Fruit fly (Drosophila melanogaster) whole organism, embryonic: ENCODE results near the gene CCDC53.

Experiments used
- Aef1 ChIP-seq: fragments of 200-800 bp; sonication (Bioruptor generic); IDR thresholded peaks from 3 replicates; pipeline ENCODE4 v1.3.6; 2022; ENCODE audit warnings: missing biosample characterization, missing genetic modification characterization
- Atf-2 ChIP-seq: fragments of 200-800 bp; sonication (Bioruptor generic); optimal IDR thresholded peaks from 2 replicates; lab custom pipeline; 2016; ENCODE audit warnings: missing biosample characterization, missing genetic modification characterization
- Bgb ChIP-seq: fragments of 200-800 bp; sonication (Bioruptor generic); IDR thresholded peaks from 2 replicates; pipeline ENCODE4 v1.3.6; 2022; ENCODE audit warnings: missing biosample characterization, missing genetic modification characterization; ENCODE audit not compliant: partially characterized antibody
- C15 ChIP-seq: fragments of 200-800 bp; sonication (Bioruptor generic); IDR thresholded peaks from 3 replicates; pipeline ENCODE4 v1.3.6; 2022; ENCODE audit warnings: missing biosample characterization, missing genetic modification characterization
- CG10979 ChIP-seq: fragments of 200-800 bp; sonication (Bioruptor generic); optimal IDR thresholded peaks from 2 replicates; lab custom pipeline; 2018; ENCODE audit warnings: missing biosample characterization, mild to moderate bottlenecking, missing genetic modification characterization, moderate library complexity
- CG11504 ChIP-seq: fragments of 200-800 bp; sonication (Bioruptor generic); optimal IDR thresholded peaks from 3 replicates; lab custom pipeline; 2019; ENCODE audit warnings: missing biosample characterization, mild to moderate bottlenecking, missing genetic modification characterization, moderate library complexity
- CG11695 ChIP-seq: fragments of 200-800 bp; sonication (Bioruptor generic); IDR thresholded peaks from 3 replicates; pipeline ENCODE4 v1.3.6; 2022; ENCODE audit warnings: missing biosample characterization, missing genetic modification characterization
- CG15479 ChIP-seq: fragments of 200-800 bp; sonication (Bioruptor generic); optimal IDR thresholded peaks from 3 replicates; lab custom pipeline; 2019; ENCODE audit warnings: missing biosample characterization, mild to moderate bottlenecking, missing genetic modification characterization, moderate library complexity
- CG1602 ChIP-seq: fragments of 200-800 bp; sonication (Bioruptor generic); optimal IDR thresholded peaks from 3 replicates; lab custom pipeline; 2016; ENCODE audit warnings: missing biosample characterization, missing genetic modification characterization
- CG1603 ChIP-seq: fragments of 200-800 bp; sonication (Bioruptor generic); optimal IDR thresholded peaks from 2 replicates; lab custom pipeline; 2019; ENCODE audit warnings: missing biosample characterization, mild to moderate bottlenecking, missing genetic modification characterization, moderate library complexity
- CG16813 ChIP-seq: fragments of 200-800 bp; sonication (Bioruptor generic); IDR thresholded peaks from 3 replicates; pipeline ENCODE4 v1.3.6; 2022; ENCODE audit warnings: missing biosample characterization, missing genetic modification characterization; ENCODE audit not compliant: partially characterized antibody
- CG17186 ChIP-seq: fragments of 200-800 bp; sonication (Bioruptor generic); optimal IDR thresholded peaks from 3 replicates; lab custom pipeline; 2017; ENCODE audit warnings: missing biosample characterization, missing genetic modification reagents, missing genetic modification characterization
- CG31365 ChIP-seq: fragments of 200-800 bp; sonication (Bioruptor generic); optimal IDR thresholded peaks from 2 replicates; lab custom pipeline; 2018; ENCODE audit warnings: missing biosample characterization, mild to moderate bottlenecking, missing genetic modification characterization
- CG34224 ChIP-seq: fragments of 200-800 bp; sonication (Bioruptor generic); IDR thresholded peaks from 3 replicates; pipeline ENCODE4 v1.3.6; 2022; ENCODE audit warnings: missing biosample characterization, missing genetic modification characterization; ENCODE audit not compliant: partially characterized antibody
- CG4328 ChIP-seq: fragments of 200-800 bp; sonication (Bioruptor generic); optimal IDR thresholded peaks from 3 replicates; lab custom pipeline; 2017; ENCODE audit warnings: missing biosample characterization, missing genetic modification reagents, missing genetic modification characterization
- CG4360 ChIP-seq: fragments of 200-800 bp; sonication (Bioruptor generic); IDR thresholded peaks from 2 replicates; pipeline ENCODE4 v1.3.6; 2022; ENCODE audit warnings: missing biosample characterization, missing genetic modification characterization
- CG7928 ChIP-seq: fragments of 200-800 bp; sonication (Bioruptor generic); optimal IDR thresholded peaks from 2 replicates; lab custom pipeline; 2017; ENCODE audit warnings: missing biosample characterization, mild to moderate bottlenecking, missing genetic modification characterization
- CG8388 ChIP-seq: fragments of 200-800 bp; sonication (Bioruptor generic); optimal IDR thresholded peaks from 2 replicates; lab custom pipeline; 2019; ENCODE audit warnings: missing biosample characterization, mild to moderate bottlenecking, missing genetic modification characterization, moderate library complexity
- CG8765 ChIP-seq: fragments of 200-800 bp; sonication (Bioruptor generic); IDR thresholded peaks from 2 replicates; pipeline ENCODE4 v1.3.6; 2022; ENCODE audit warnings: missing biosample characterization, missing genetic modification characterization
- CG9437 ChIP-seq: fragments of 200-800 bp; sonication (Bioruptor generic); optimal IDR thresholded peaks from 2 replicates; lab custom pipeline; 2018; ENCODE audit warnings: missing biosample characterization, mild to moderate bottlenecking, missing genetic modification characterization
- HHEX ChIP-seq: fragments of 200-800 bp; sonication (Bioruptor generic); optimal IDR thresholded peaks from 3 replicates; lab custom pipeline; 2017; ENCODE audit warnings: missing biosample characterization, mild to moderate bottlenecking, missing genetic modification characterization, missing genetic modification reagents
- Hmx ChIP-seq: fragments of 200-800 bp; sonication (Bioruptor generic); optimal IDR thresholded peaks from 2 replicates; lab custom pipeline; 2016; ENCODE audit warnings: missing biosample characterization, missing genetic modification characterization
- Hr78 ChIP-seq, 2 experiments: fragments of 200-800 bp in 1 of 2; fragments of >200 bp in 1 of 2; sonication (Bioruptor generic) in 1 of 2; optimal IDR thresholded peaks; 2 replicates each; lab custom pipeline; 2017 to 2019; ENCODE audit warnings: missing biosample characterization in 2 of 2, missing genetic modification characterization in 2 of 2, mild to moderate bottlenecking in 1 of 2, moderate library complexity in 1 of 2
- MESR4 ChIP-seq: fragments of 200-800 bp; sonication (Bioruptor generic); optimal IDR thresholded peaks from 2 replicates; lab custom pipeline; 2018; ENCODE audit warnings: missing biosample characterization, mild to moderate bottlenecking, missing genetic modification characterization, moderate library complexity
- Myb ChIP-seq: fragments of 200-800 bp; sonication (Bioruptor generic); optimal IDR thresholded peaks from 2 replicates; lab custom pipeline; 2016; ENCODE audit warnings: missing biosample characterization, missing genetic modification characterization
- NK7.1 ChIP-seq: fragments of 200-800 bp; sonication (Bioruptor generic); optimal IDR thresholded peaks from 3 replicates; lab custom pipeline; 2016; ENCODE audit warnings: missing biosample characterization, missing genetic modification characterization
- Nf-YB ChIP-seq: fragments of 200-800 bp; sonication (Bioruptor generic); optimal IDR thresholded peaks from 3 replicates; lab custom pipeline; 2019; ENCODE audit warnings: missing biosample characterization, mild to moderate bottlenecking, missing genetic modification characterization, moderate library complexity
- Tbp ChIP-seq: fragments of >200 bp; optimal IDR thresholded peaks from 2 replicates; lab custom pipeline; 2018; ENCODE audit warnings: missing biosample characterization, missing genetic modification characterization
- Trl ChIP-seq, 3 experiments: fragments of >200 bp in 2 of 3; fragments of 200-800 bp in 1 of 3; sonication (Bioruptor generic) in 1 of 3; optimal IDR thresholded peaks; 2 replicates in 1 of 3; 3 replicates in 2 of 3; lab custom pipeline; 2016 to 2017; ENCODE audit warnings: missing biosample characterization in 1 of 3, missing genetic modification characterization in 1 of 3
- Xbp1 ChIP-seq: fragments of 200-800 bp; sonication (Bioruptor generic); optimal IDR thresholded peaks from 3 replicates; lab custom pipeline; 2016; ENCODE audit warnings: missing biosample characterization, mild to moderate bottlenecking, missing genetic modification characterization
- ase ChIP-seq: fragments of 200-800 bp; sonication (Bioruptor generic); IDR thresholded peaks from 3 replicates; pipeline ENCODE4 v1.3.6; 2022; ENCODE audit warnings: missing biosample characterization, missing genetic modification characterization
- bowl ChIP-seq: fragments of 200-800 bp; sonication (Bioruptor generic); IDR thresholded peaks from 2 replicates; pipeline ENCODE4 v1.3.6; 2022; ENCODE audit warnings: missing biosample characterization, missing genetic modification characterization
- caup ChIP-seq: fragments of 200-800 bp; sonication (Bioruptor generic); optimal IDR thresholded peaks from 3 replicates; lab custom pipeline; 2017; ENCODE audit warnings: missing biosample characterization, mild to moderate bottlenecking, missing genetic modification characterization, moderate library complexity; ENCODE audit not compliant: severe bottlenecking
- ci ChIP-seq: fragments of 200-800 bp; sonication (Bioruptor generic); IDR thresholded peaks from 3 replicates; pipeline ENCODE4 v1.3.6; 2022; ENCODE audit warnings: missing biosample characterization, missing genetic modification characterization
- croc ChIP-seq: fragments of 200-800 bp; sonication (Bioruptor generic); conservative IDR thresholded peaks from 3 replicates; pipeline ENCODE4 v1.3.6; 2022; ENCODE audit warnings: missing biosample characterization, missing genetic modification characterization
- emc ChIP-seq: fragments of 200-800 bp; sonication (Bioruptor generic); optimal IDR thresholded peaks from 2 replicates; lab custom pipeline; 2016; ENCODE audit warnings: missing biosample characterization, missing genetic modification characterization
- fd102C ChIP-seq: fragments of 200-800 bp; sonication (Bioruptor generic); optimal IDR thresholded peaks from 2 replicates; lab custom pipeline; 2018; ENCODE audit warnings: missing biosample characterization, mild to moderate bottlenecking, missing genetic modification characterization, moderate library complexity
- mld ChIP-seq: fragments of 200-800 bp; sonication (Bioruptor generic); IDR thresholded peaks from 3 replicates; pipeline ENCODE4 v1.3.6; 2022; ENCODE audit warnings: missing biosample characterization, missing genetic modification characterization; ENCODE audit not compliant: partially characterized antibody
- nerfin-1 ChIP-seq: fragments of 200-800 bp; sonication (Bioruptor generic); optimal IDR thresholded peaks from 3 replicates; lab custom pipeline; 2019; ENCODE audit warnings: missing biosample characterization, mild to moderate bottlenecking, missing genetic modification characterization, moderate library complexity
- odd ChIP-seq: fragments of 200-800 bp; sonication (Bioruptor generic); optimal IDR thresholded peaks from 2 replicates; lab custom pipeline; 2017; ENCODE audit warnings: missing biosample characterization, mild to moderate bottlenecking, missing genetic modification characterization
- pho ChIP-seq: fragments of 200-800 bp; sonication (Bioruptor generic); optimal IDR thresholded peaks from 2 replicates; lab custom pipeline; 2016; ENCODE audit warnings: missing biosample characterization, missing genetic modification characterization
- sc ChIP-seq, 3 experiments: fragments of >200 bp in 2 of 3; fragments of 200-800 bp in 1 of 3; sonication (Bioruptor generic) in 1 of 3; optimal IDR thresholded peaks; 2 replicates in 2 of 3; 3 replicates in 1 of 3; lab custom pipeline; 2017; ENCODE audit warnings: mild to moderate bottlenecking in 1 of 3, missing biosample characterization in 1 of 3, missing genetic modification characterization in 1 of 3, missing genetic modification reagents in 1 of 3
- slp2 ChIP-seq: fragments of 200-800 bp; sonication (Bioruptor generic); optimal IDR thresholded peaks from 2 replicates; lab custom pipeline; 2016; ENCODE audit warnings: missing biosample characterization, missing genetic modification characterization
- sob ChIP-seq: fragments of 200-800 bp; sonication (Bioruptor generic); IDR thresholded peaks from 2 replicates; pipeline ENCODE4 v1.3.6; 2022; ENCODE audit warnings: missing biosample characterization, missing genetic modification characterization
- tup ChIP-seq: fragments of 200-800 bp; sonication (Bioruptor generic); optimal IDR thresholded peaks from 2 replicates; lab custom pipeline; 2016; ENCODE audit warnings: missing biosample characterization, mild to moderate bottlenecking, missing genetic modification characterization, moderate library complexity
- twi ChIP-seq: fragments of 200-800 bp; optimal IDR thresholded peaks from 2 replicates; lab custom pipeline; 2019; ENCODE audit warnings: missing biosample characterization, mild to moderate bottlenecking, missing genetic modification characterization, moderate library complexity
- vfl ChIP-seq: fragments of 200-800 bp; sonication (Bioruptor generic); optimal IDR thresholded peaks from 2 replicates; lab custom pipeline; 2016; ENCODE audit warnings: missing biosample characterization, missing genetic modification characterization
- zen2 ChIP-seq: fragments of 200-800 bp; sonication (Bioruptor generic); IDR thresholded peaks from 3 replicates; pipeline ENCODE4 v1.3.6; 2022; ENCODE audit warnings: missing biosample characterization, missing genetic modification characterization; ENCODE audit not compliant: partially characterized antibody
- zfh1 ChIP-seq: fragments of 200-800 bp; sonication (Bioruptor generic); IDR thresholded peaks from 3 replicates; pipeline ENCODE4 v1.3.6; 2022; ENCODE audit warnings: missing biosample characterization, missing genetic modification characterization

CCDC53 gene

dm6 chr2L:8000578-8001040, 40.3 kb upstream of the CCDC53 start (continued):
- TF ChIP-seq CG8765 (GFP tag; lab: Robert Waterston, UW) (no peak; the same call in 1 of the 2 replicates), odd (GFP tag; lab: Kevin White, UChicago) (no peak), vfl (GFP tag; lab: Kevin White, UChicago) (peak; percentile 7), CG11504 (tag; lab: Kevin White, UChicago) (no peak), NK7.1 (GFP tag; lab: Kevin White, UChicago) (no peak), Nf-YB (GFP tag; lab: Kevin White, UChicago) (no peak), CG1603 (tag; lab: Kevin White, UChicago) (no peak), slp2 (GFP tag; lab: Kevin White, UChicago) (no peak), CG16813 (GFP tag; lab: Robert Waterston, UW) (0 out of 3 replicates have a peak, but pooled peaks have one; percentile 13), sob (GFP tag; lab: Robert Waterston, UW) (no peak), C15 (GFP tag; lab: Robert Waterston, UW) (no peak), zfh1 (no peak), ase (GFP tag; lab: Robert Waterston, UW) (no peak), CG10979 (tag; lab: Kevin White, UChicago) (no peak), Aef1 (GFP tag; lab: Robert Waterston, UW) (no peak), Bgb (GFP tag; lab: Robert Waterston, UW) (no peak), CG4360 (no peak), CG9437 (GFP tag; lab: Kevin White, UChicago) (no peak), CG11695 (no peak), Hr78 (GFP tag; optimal IDR thresholded peaks at IDR 0.05; lab: Kevin White, UChicago) (no peak), CG34224 (GFP tag; lab: Robert Waterston, UW) (0 out of 3 replicates have a peak, but pooled peaks have one; percentile 45), ci (no peak), mld (no peak), Tbp (GFP tag; lab: Kevin White, UChicago) (no peak), fd102C (no peak), sc (optimal IDR thresholded peaks at IDR 0.05; lab: Kevin White, UChicago) (no peak), sc (GFP tag; optimal IDR thresholded peaks at IDR 0.05; lab: Kevin White, UChicago) (no peak), bowl (no peak), MESR4 (no peak), caup (GFP tag; lab: Kevin White, UChicago) (peak; percentile 25), CG15479 (no peak), pho (GFP tag; lab: Kevin White, UChicago) (peak; percentile 70), croc (GFP tag; lab: Robert Waterston, UW) (no peak), Hmx (GFP tag; lab: Kevin White, UChicago) (no peak), CG1602 (no peak), Atf-2 (GFP tag; lab: Kevin White, UChicago) (peak; percentile 25), nerfin-1 (tag; lab: Kevin White, UChicago) (peak; percentile 95), CG31365 (tag; lab: Kevin White, UChicago) (no peak), tup (GFP tag; lab: Kevin White, UChicago) (no peak), HHEX (GFP tag; lab: Kevin White, UChicago) (peak; percentile 9), emc (GFP tag; lab: Kevin White, UChicago) (peak; percentile 19), CG7928 (GFP tag; lab: Kevin White, UChicago) (peak; percentile 8), CG17186 (GFP tag; lab: Kevin White, UChicago) (no peak), twi (tag; lab: Kevin White, UChicago) (no peak), CG4328 (GFP tag; lab: Kevin White, UChicago) (no peak), Trl (optimal IDR thresholded peaks at IDR 0.05; lab: Kevin White, UChicago) (no peak), Trl (GFP tag; optimal IDR thresholded peaks at IDR 0.05; lab: Kevin White, UChicago) (no peak), zen2 (no peak), CG8388 (GFP tag; lab: Kevin White, UChicago) (no peak), Xbp1 (GFP tag; lab: Kevin White, UChicago) (peak; percentile 9), Myb (GFP tag; lab: Kevin White, UChicago) (peak; percentile 12)
